Worm (Caenorhabditis elegans) whole organism, early embryonic: Measurements from ENCODE around the gene noca-2.

Source experiments
- F13C5.2 ChIP-seq: sonication (generic microtip); optimal IDR thresholded peaks from 2 replicates; lab custom pipeline; 2017; ENCODE audit warnings: mild to moderate bottlenecking, missing genetic modification characterization, inconsistent platforms, missing compliant biosample characterization
- aly-1 ChIP-seq: sonication (generic microtip); optimal IDR thresholded peaks from 2 replicates; lab custom pipeline; 2016; ENCODE audit warnings: missing genetic modification characterization, missing compliant biosample characterization
- ama-1 ChIP-seq: fragments of 150-350 bp; optimal IDR thresholded peaks from 2 replicates; lab custom pipeline; 2014
- ceh-13 ChIP-seq: fragments of 200-800 bp; sonication (Bioruptor generic); optimal IDR thresholded peaks from 2 replicates; lab custom pipeline; 2018; ENCODE audit warnings: mild to moderate bottlenecking, missing genetic modification characterization, missing compliant biosample characterization
- ets-7 ChIP-seq: sonication (generic microtip); optimal IDR thresholded peaks from 2 replicates; lab custom pipeline; 2016; ENCODE audit warnings: missing genotype, missing genetic modification characterization, missing compliant biosample characterization
- flt-1 ChIP-seq: fragments of 200-800 bp; sonication (Bioruptor generic); IDR thresholded peaks from 2 replicates; pipeline ENCODE4 v1.3.6; 2022; ENCODE audit warnings: missing genetic modification characterization, missing compliant biosample characterization
- hmbx-1 ChIP-seq: sonication (generic microtip); optimal IDR thresholded peaks from 2 replicates; lab custom pipeline; 2016; ENCODE audit warnings: mild to moderate bottlenecking, missing genetic modification characterization, missing compliant biosample characterization
- hnd-1 ChIP-seq: sonication (generic microtip); optimal IDR thresholded peaks from 2 replicates; lab custom pipeline; 2016; ENCODE audit warnings: missing genetic modification characterization, missing compliant biosample characterization

- TF ChIP-seq ama-1 (no peak), aly-1 (tag; lab: Kevin White, UChicago) (no peak), ceh-13 (GFP tag; lab: Kevin White, UChicago) (no peak), hnd-1 (tag; lab: Kevin White, UChicago) (no peak), F13C5.2 (no peak), ets-7 (tag; lab: Kevin White, UChicago) (no peak), hmbx-1 (tag; lab: Kevin White, UChicago) (no peak), flt-1 (no peak)
Observed at ce11 chrX:11673063-11673759, 6.3 kb downstream of the noca-2 start.
